Worm (Caenorhabditis elegans) whole organism, young adult: Measurements from ENCODE around the gene F02D8.9.

ENCODE experiments used
- B0035.1 ChIP-seq: sonication (generic microtip); optimal IDR thresholded peaks from 2 replicates; lab custom pipeline; 2016; ENCODE audit warnings: missing genetic modification characterization, mild to moderate bottlenecking, missing compliant biosample characterization, missing genotype, missing genetic modification reagents
- B0336.3 ChIP-seq: fragments of 200-800 bp; sonication (Bioruptor generic); IDR thresholded peaks from 2 replicates; pipeline ENCODE4 v1.3.6; 2022; ENCODE audit warnings: missing genetic modification characterization, missing compliant biosample characterization
- C17E4.6 ChIP-seq: fragments of 200-800 bp; sonication (Bioruptor generic); IDR thresholded peaks from 2 replicates; pipeline ENCODE4 v1.3.6; 2022; ENCODE audit warnings: missing genetic modification reagents, missing genetic modification characterization, missing compliant biosample characterization
- F23B12.7 ChIP-seq: sonication (generic microtip); optimal IDR thresholded peaks from 2 replicates; lab custom pipeline; 2017; ENCODE audit warnings: missing genetic modification characterization, mild to moderate bottlenecking, missing compliant biosample characterization, antibody characterized with exemption, moderate library complexity; ENCODE audit not compliant: insufficient read depth
- F39B2.1 ChIP-seq: fragments of 200-800 bp; sonication (Bioruptor generic); IDR thresholded peaks from 2 replicates; pipeline ENCODE4 v1.3.6; 2022; ENCODE audit warnings: missing genetic modification reagents, missing genetic modification characterization, missing compliant biosample characterization
- F55B11.4 ChIP-seq: sonication (generic microtip); optimal IDR thresholded peaks from 2 replicates; lab custom pipeline; 2016; ENCODE audit warnings: missing compliant biosample characterization, missing genetic modification characterization, borderline replicate concordance; ENCODE audit not compliant: insufficient read depth
- F57A8.1 ChIP-seq: fragments of 200-800 bp; sonication (Bioruptor generic); optimal IDR thresholded peaks from 2 replicates; lab custom pipeline; 2018; ENCODE audit warnings: mild to moderate bottlenecking, missing genetic modification characterization, moderate library complexity, missing compliant biosample characterization
- T07F8.4 ChIP-seq: sonication (generic microtip); optimal IDR thresholded peaks from 2 replicates; lab custom pipeline; 2016; ENCODE audit warnings: mild to moderate bottlenecking, missing genetic modification characterization, moderate library complexity, missing compliant biosample characterization
- T26A5.8 ChIP-seq: sonication (generic microtip); optimal IDR thresholded peaks from 2 replicates; lab custom pipeline; 2016; ENCODE audit warnings: missing genetic modification characterization, missing compliant biosample characterization
- Y53F4B.3 ChIP-seq: fragments of 200-800 bp; sonication (Bioruptor generic); IDR thresholded peaks from 2 replicates; pipeline ENCODE4 v1.3.6; 2022; ENCODE audit warnings: missing genetic modification reagents, missing genetic modification characterization, missing compliant biosample characterization
- Y56A3A.18 ChIP-seq: fragments of 200-800 bp; sonication (Bioruptor generic); IDR thresholded peaks from 2 replicates; pipeline ENCODE4 v1.3.6; 2022; ENCODE audit warnings: missing genetic modification reagents, missing genetic modification characterization, missing compliant biosample characterization
- Y67H2A.10 ChIP-seq: fragments of 200-800 bp; sonication (Bioruptor generic); conservative IDR thresholded peaks from 2 replicates; pipeline ENCODE4 v1.3.6; 2022; ENCODE audit warnings: missing genetic modification reagents, missing genetic modification characterization, missing compliant biosample characterization
- ama-1 ChIP-seq, 3 experiments: fragments of 150-350 bp in 1 of 3; sonication (generic microtip) in 2 of 3; optimal IDR thresholded peaks; 2 replicates each; lab custom pipeline; 2014 to 2018; ENCODE audit warnings: missing biosample characterization in 2 of 3, missing genetic modification characterization in 2 of 3, missing genetic modification reagents in 2 of 3
- athp-1 ChIP-seq: sonication (generic microtip); optimal IDR thresholded peaks from 2 replicates; lab custom pipeline; 2017; ENCODE audit warnings: mild to moderate bottlenecking, missing genetic modification characterization, missing compliant biosample characterization
- attf-5 ChIP-seq: fragments of 200-800 bp; sonication (Bioruptor generic); optimal IDR thresholded peaks from 2 replicates; lab custom pipeline; 2018; ENCODE audit warnings: mild to moderate bottlenecking, missing genetic modification characterization, missing compliant biosample characterization
- bed-1 ChIP-seq: fragments of 200-800 bp; sonication (Bioruptor generic); IDR thresholded peaks from 2 replicates; pipeline ENCODE4 v1.3.6; 2022; ENCODE audit warnings: missing genetic modification reagents, missing genetic modification characterization, missing compliant biosample characterization
- bed-2 ChIP-seq: fragments of 200-800 bp; sonication (Bioruptor generic); IDR thresholded peaks from 2 replicates; pipeline ENCODE4 v1.3.6; 2022; ENCODE audit warnings: missing genetic modification reagents, missing genetic modification characterization, missing compliant biosample characterization
- ccch-3 ChIP-seq: fragments of 200-800 bp; sonication (Bioruptor generic); optimal IDR thresholded peaks from 2 replicates; lab custom pipeline; 2018; ENCODE audit warnings: mild to moderate bottlenecking, missing genetic modification characterization, missing compliant biosample characterization
- ceh-79 ChIP-seq: sonication (generic microtip); optimal IDR thresholded peaks from 2 replicates; lab custom pipeline; 2017; ENCODE audit warnings: mild to moderate bottlenecking, missing genetic modification characterization, missing compliant biosample characterization
- dox-1 ChIP-seq: fragments of 200-800 bp; sonication (Bioruptor generic); IDR thresholded peaks from 2 replicates; pipeline ENCODE4 v1.3.6; 2022; ENCODE audit warnings: missing genetic modification reagents, missing genetic modification characterization, missing compliant biosample characterization
- dpl-1 ChIP-seq: fragments of 150-350 bp; optimal IDR thresholded peaks from 2 replicates; lab custom pipeline; 2014; ENCODE audit warnings: missing biosample characterization, missing genetic modification reagents, missing genetic modification characterization
- ekl-4 ChIP-seq: fragments of 200-800 bp; sonication (Bioruptor generic); IDR thresholded peaks from 2 replicates; pipeline ENCODE4 v1.3.6; 2022; ENCODE audit warnings: missing genetic modification reagents, missing genetic modification characterization, missing compliant biosample characterization
- hlh-12 ChIP-seq: sonication (generic microtip); optimal IDR thresholded peaks from 2 replicates; lab custom pipeline; 2016; ENCODE audit warnings: missing genetic modification characterization, missing compliant biosample characterization
- hlh-26 ChIP-seq: fragments of 200-800 bp; sonication (Bioruptor generic); conservative IDR thresholded peaks from 2 replicates; pipeline ENCODE4 v1.3.6; 2022; ENCODE audit warnings: missing genetic modification reagents, missing genetic modification characterization, missing compliant biosample characterization
- hmg-1.2 ChIP-seq: fragments of 200-800 bp; sonication (Bioruptor generic); IDR thresholded peaks from 2 replicates; pipeline ENCODE4 v1.3.6; 2022; ENCODE audit warnings: missing genetic modification reagents, missing genetic modification characterization, missing compliant biosample characterization
- hrde-1 ChIP-seq: sonication (generic microtip); optimal IDR thresholded peaks from 2 replicates; lab custom pipeline; 2016; ENCODE audit warnings: missing genetic modification characterization, mild to moderate bottlenecking, missing compliant biosample characterization, moderate library complexity, missing genotype, missing genetic modification reagents, borderline replicate concordance
- hsf-1 ChIP-seq: fragments of 200-800 bp; sonication (Bioruptor generic); IDR thresholded peaks from 2 replicates; pipeline ENCODE4 v1.3.6; 2022; ENCODE audit warnings: missing genetic modification reagents, missing genetic modification characterization, missing compliant biosample characterization
- lin-26 ChIP-seq: fragments of 200-800 bp; sonication (Bioruptor generic); IDR thresholded peaks from 2 replicates; pipeline ENCODE4 v1.3.6; 2022; ENCODE audit warnings: missing genetic modification reagents, missing genetic modification characterization, missing compliant biosample characterization
- lin-54 ChIP-seq: fragments of 200-800 bp; sonication (Bioruptor generic); optimal IDR thresholded peaks from 2 replicates; lab custom pipeline; 2018; ENCODE audit warnings: mild to moderate bottlenecking, missing genetic modification characterization, missing compliant biosample characterization
- lir-1 ChIP-seq: fragments of 200-800 bp; sonication (Bioruptor generic); conservative IDR thresholded peaks from 2 replicates; pipeline ENCODE4 v1.3.6; 2022; ENCODE audit warnings: missing genetic modification reagents, missing genetic modification characterization, missing compliant biosample characterization
- lsy-27 ChIP-seq: sonication (generic microtip); optimal IDR thresholded peaks from 2 replicates; lab custom pipeline; 2017; ENCODE audit warnings: missing genetic modification characterization, mild to moderate bottlenecking, missing compliant biosample characterization, antibody characterized with exemption, missing genotype, borderline replicate concordance; ENCODE audit not compliant: insufficient read depth
- madf-10 ChIP-seq: sonication (generic microtip); optimal IDR thresholded peaks from 2 replicates; lab custom pipeline; 2016; ENCODE audit warnings: mild to moderate bottlenecking, missing genetic modification characterization, missing compliant biosample characterization
- mel-28 ChIP-seq: sonication (generic microtip); optimal IDR thresholded peaks from 2 replicates; lab custom pipeline; 2016; ENCODE audit warnings: borderline replicate concordance, mild to moderate bottlenecking, missing genetic modification characterization, missing compliant biosample characterization
- mes-4 ChIP-seq: sonication (generic microtip); optimal IDR thresholded peaks from 2 replicates; lab custom pipeline; 2016; ENCODE audit warnings: missing genotype, missing genetic modification characterization, missing compliant biosample characterization
- mxl-1 ChIP-seq: sonication (generic microtip); optimal IDR thresholded peaks from 2 replicates; lab custom pipeline; 2016; ENCODE audit warnings: missing genetic modification characterization, missing compliant biosample characterization
- nfyb-1 ChIP-seq: fragments of 200-800 bp; sonication (Bioruptor generic); IDR thresholded peaks from 2 replicates; pipeline ENCODE4 v1.3.6; 2022; ENCODE audit warnings: missing genetic modification reagents, missing genetic modification characterization, missing compliant biosample characterization
- nhr-120 ChIP-seq: fragments of 200-800 bp; sonication (Bioruptor generic); IDR thresholded peaks from 2 replicates; pipeline ENCODE4 v1.3.6; 2022; ENCODE audit warnings: missing genetic modification characterization, missing compliant biosample characterization
- nhr-179 ChIP-seq: sonication (generic microtip); optimal IDR thresholded peaks from 2 replicates; lab custom pipeline; 2016; ENCODE audit warnings: mild to moderate bottlenecking, missing genetic modification characterization, missing compliant biosample characterization
- nhr-80 ChIP-seq: sonication (generic microtip); optimal IDR thresholded peaks from 2 replicates; lab custom pipeline; 2016; ENCODE audit warnings: missing genetic modification characterization, missing compliant biosample characterization
- pha-4 ChIP-seq: fragments of 150-350 bp; sonication (generic microtip); optimal IDR thresholded peaks from 2 replicates; lab custom pipeline; 2014; ENCODE audit warnings: missing biosample characterization, missing genetic modification reagents, missing genetic modification characterization
- snpc-1.1 ChIP-seq: sonication (generic microtip); optimal IDR thresholded peaks from 2 replicates; lab custom pipeline; 2017; ENCODE audit warnings: missing genetic modification characterization, mild to moderate bottlenecking, missing compliant biosample characterization, antibody characterized with exemption, moderate library complexity, missing genotype, missing genetic modification reagents; ENCODE audit not compliant: insufficient read depth
- snpc-4 ChIP-seq, 5 experiments: fragments of 150-350 bp in 1 of 5; sonication (generic microtip) in 4 of 5; optimal IDR thresholded peaks; 2 replicates each; lab custom pipeline; 2014 to 2018; ENCODE audit warnings: missing genetic modification characterization in 5 of 5, missing biosample characterization in 3 of 5, antibody characterized with exemption in 2 of 5, mild to moderate bottlenecking in 2 of 5, missing compliant biosample characterization in 2 of 5, missing genotype in 2 of 5, moderate library complexity in 2 of 5, missing genetic modification reagents in 1 of 5
- sptf-2 ChIP-seq: fragments of 200-800 bp; sonication (Bioruptor generic); optimal IDR thresholded peaks from 2 replicates; lab custom pipeline; 2018; ENCODE audit warnings: mild to moderate bottlenecking, missing genetic modification characterization, missing compliant biosample characterization
- tbx-9 ChIP-seq: sonication (generic microtip); optimal IDR thresholded peaks from 2 replicates; lab custom pipeline; 2016; ENCODE audit warnings: borderline replicate concordance, missing genetic modification characterization, inconsistent platforms, missing compliant biosample characterization
- unc-130 ChIP-seq: sonication (generic microtip); optimal IDR thresholded peaks from 2 replicates; lab custom pipeline; 2016; ENCODE audit warnings: missing genetic modification reagents, missing genetic modification characterization, missing compliant biosample characterization
- xnd-1 ChIP-seq: sonication (generic microtip); optimal IDR thresholded peaks from 2 replicates; lab custom pipeline; 2016; ENCODE audit warnings: missing genotype, missing genetic modification reagents, missing genetic modification characterization, missing compliant biosample characterization
- ztf-25 ChIP-seq: fragments of 200-800 bp; sonication (Bioruptor generic); IDR thresholded peaks from 2 replicates; pipeline ENCODE4 v1.3.6; 2022; ENCODE audit warnings: missing genetic modification reagents, missing genetic modification characterization, missing compliant biosample characterization
- ztf-26 ChIP-seq: sonication (generic microtip); optimal IDR thresholded peaks from 2 replicates; lab custom pipeline; 2017; ENCODE audit warnings: missing genetic modification characterization, missing compliant biosample characterization

The F02D8.9 gene

DNA sequence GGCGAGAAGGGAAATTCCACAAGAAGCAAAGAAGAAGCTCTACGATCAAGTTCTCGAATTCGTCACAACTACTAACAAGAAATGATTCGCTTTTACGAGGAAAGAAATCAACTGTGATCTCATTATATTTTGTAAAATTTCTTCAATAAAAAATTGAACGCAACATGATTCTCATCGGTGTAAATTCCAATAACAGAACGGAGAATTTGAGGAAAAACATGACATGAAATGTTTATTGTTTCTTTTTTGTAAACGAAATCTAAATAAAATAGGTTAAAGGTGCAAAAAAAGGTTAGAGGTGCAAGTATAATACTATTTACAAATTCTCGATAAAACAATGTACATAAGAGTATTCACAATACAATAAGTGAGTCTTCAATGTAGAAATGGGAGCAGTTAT is 35.9 kb upstream of the F02D8.9 start (continued):
- TF ChIP-seq snpc-4 (GFP tag; optimal IDR thresholded peaks at IDR 0.05; lab: Kevin White, UChicago) (no peak), snpc-4 (tag; optimal IDR thresholded peaks at IDR 0.05; lab: Kevin White, UChicago) (no peak), ama-1 (optimal IDR thresholded peaks at IDR 0.05; lab: Kevin White, UChicago) (no peak), ama-1 (GFP tag; optimal IDR thresholded peaks at IDR 0.05; lab: Kevin White, UChicago) (peak in 1 of 2 experiments; percentile 49), lin-26 (GFP tag; lab: Robert Waterston, UW) (no peak; the same call in 1 of the 2 replicates), madf-10 (tag; lab: Kevin White, UChicago) (no peak), attf-5 (GFP tag; lab: Kevin White, UChicago) (peak; percentile 28), bed-1 (GFP tag; lab: Robert Waterston, UW) (no peak), pha-4 (tag; lab: Kevin White, UChicago) (no peak), xnd-1 (tag; lab: Kevin White, UChicago) (peak; percentile 21), C17E4.6 (GFP tag; lab: Robert Waterston, UW) (0 out of 2 replicates have a peak, but pooled peaks have one; percentile 44), nhr-120 (GFP tag; lab: Robert Waterston, UW) (no peak), Y56A3A.18 (GFP tag; lab: Robert Waterston, UW) (no peak), F55B11.4 (no peak), T07F8.4 (tag; lab: Kevin White, UChicago) (no peak), hmg-1.2 (peak; percentile 12; the same call in 1 of the 2 replicates), Y53F4B.3 (GFP tag; lab: Robert Waterston, UW) (no peak), ekl-4 (GFP tag; lab: Robert Waterston, UW) (peak; percentile 72), hlh-26 (no peak), F23B12.7 (tag; lab: Kevin White, UChicago) (no peak), snpc-1.1 (peak; percentile 14), dpl-1 (GFP tag; lab: Kevin White, UChicago) (no peak), tbx-9 (tag; lab: Kevin White, UChicago) (no peak), Y67H2A.10 (no peak), lin-54 (GFP tag; lab: Kevin White, UChicago) (peak; percentile 51), nfyb-1 (GFP tag; lab: Robert Waterston, UW) (no peak), mxl-1 (tag; lab: Kevin White, UChicago) (no peak), hlh-12 (no peak), F39B2.1 (0 out of 2 replicates have a peak, but pooled peaks have one; percentile 43), sptf-2 (no peak), mes-4 (tag; lab: Kevin White, UChicago) (no peak), bed-2 (GFP tag; lab: Robert Waterston, UW) (no peak), ceh-79 (tag; lab: Kevin White, UChicago) (no peak), athp-1 (tag; lab: Kevin White, UChicago) (peak; percentile 71), mel-28 (tag; lab: Kevin White, UChicago) (no peak), ztf-25 (GFP tag; lab: Robert Waterston, UW) (no peak), B0035.1 (tag; lab: Kevin White, UChicago) (no peak), lsy-27 (no peak), hrde-1 (tag; lab: Kevin White, UChicago) (peak; percentile 89), F57A8.1 (GFP tag; lab: Kevin White, UChicago) (no peak), T26A5.8 (tag; lab: Kevin White, UChicago) (no peak), unc-130 (peak; percentile 65), ztf-26 (no peak), nhr-179 (no peak), dox-1 (no peak; the same call in 1 of the 2 replicates), lir-1 (GFP tag; lab: Robert Waterston, UW) (no peak), hsf-1 (GFP tag; lab: Robert Waterston, UW) (peak; percentile 79), B0336.3 (peak; percentile 84), ccch-3 (GFP tag; lab: Kevin White, UChicago) (no peak), nhr-80 (no peak)
